Fruit fly (Drosophila melanogaster) whole organism, wandering third instar larva: ENCODE measurements around the gene spz5.

Source experiments
- Abd-B ChIP-seq: fragments of >200 bp; optimal IDR thresholded peaks from 2 replicates; lab custom pipeline; 2017; ENCODE audit warnings: missing biosample characterization, missing genetic modification characterization
- CG32264 ChIP-seq: fragments of 200-800 bp; sonication (Bioruptor generic); optimal IDR thresholded peaks from 2 replicates; lab custom pipeline; 2016; ENCODE audit warnings: missing biosample characterization, missing genetic modification characterization
- CG9705 ChIP-seq: fragments of 200-800 bp; sonication (Bioruptor generic); optimal IDR thresholded peaks from 2 replicates; lab custom pipeline; 2018; ENCODE audit warnings: missing biosample characterization, mild to moderate bottlenecking, missing genetic modification characterization
- CrebA ChIP-seq: fragments of 200-800 bp; sonication (Bioruptor generic); optimal IDR thresholded peaks from 2 replicates; lab custom pipeline; 2016; ENCODE audit warnings: missing biosample characterization, mild to moderate bottlenecking, missing genetic modification characterization, borderline replicate concordance
- Dfd ChIP-seq: fragments of >200 bp; optimal IDR thresholded peaks from 2 replicates; lab custom pipeline; 2017; ENCODE audit warnings: missing biosample characterization, missing genetic modification characterization
- Dif ChIP-seq: fragments of 200-275, 200-300 bp; sonication (Bioruptor generic); optimal IDR thresholded peaks from 2 replicates; lab custom pipeline; 2018; ENCODE audit warnings: missing biosample characterization, missing genetic modification characterization; ENCODE audit not compliant: partially characterized antibody
- GATAd ChIP-seq: sonication (Bioruptor generic); optimal IDR thresholded peaks from 2 replicates; lab custom pipeline; 2016; ENCODE audit warnings: missing biosample characterization, missing genetic modification characterization
- HLH106 ChIP-seq: fragments of 200-800 bp; optimal IDR thresholded peaks from 3 replicates; lab custom pipeline; 2019; ENCODE audit warnings: missing biosample characterization, mild to moderate bottlenecking, missing genetic modification characterization, moderate library complexity
- Hnf4 ChIP-seq: fragments of 200-800 bp; sonication (Bioruptor generic); optimal IDR thresholded peaks from 2 replicates; lab custom pipeline; 2016; ENCODE audit warnings: missing biosample characterization, mild to moderate bottlenecking, missing genetic modification characterization
- Hr78 ChIP-seq: fragments of >200 bp; optimal IDR thresholded peaks from 2 replicates; lab custom pipeline; 2017; ENCODE audit warnings: missing biosample characterization, missing genetic modification characterization
- Hr83 ChIP-seq: fragments of 200-300 bp; sonication (Bioruptor generic); optimal IDR thresholded peaks from 2 replicates; lab custom pipeline; 2016; ENCODE audit warnings: missing biosample characterization, mild to moderate bottlenecking, missing genetic modification characterization, moderate library complexity; ENCODE audit not compliant: poor library complexity, severe bottlenecking
- Jra ChIP-seq: sonication (Bioruptor generic); optimal IDR thresholded peaks from 2 replicates; lab custom pipeline; 2016; ENCODE audit warnings: missing biosample characterization, missing genetic modification characterization
- Mio ChIP-seq: sonication (Bioruptor generic); optimal IDR thresholded peaks from 2 replicates; lab custom pipeline; 2016; ENCODE audit warnings: missing biosample characterization, missing genetic modification characterization
- Myc ChIP-seq: fragments of >200 bp; optimal IDR thresholded peaks from 2 replicates; lab custom pipeline; 2017
- N ChIP-seq: fragments of >200 bp; optimal IDR thresholded peaks from 2 replicates; lab custom pipeline; 2018; ENCODE audit warnings: missing biosample characterization, missing external identifiers, missing genetic modification characterization
- OdsH ChIP-seq: fragments of 200-800 bp; sonication (Bioruptor generic); optimal IDR thresholded peaks from 2 replicates; lab custom pipeline; 2016; ENCODE audit warnings: missing biosample characterization, mild to moderate bottlenecking, missing genetic modification characterization
- Rel ChIP-seq, 2 experiments: fragments of 200-800 bp; sonication (Bioruptor generic) in 1 of 2; optimal IDR thresholded peaks; 2 replicates in 1 of 2; 3 replicates in 1 of 2; lab custom pipeline; 2016 to 2019; ENCODE audit warnings: mild to moderate bottlenecking in 2 of 2, missing biosample characterization in 2 of 2, missing genetic modification characterization in 2 of 2, moderate library complexity in 1 of 2
- Sp1 ChIP-seq: fragments of 200-800 bp; sonication (Bioruptor generic); optimal IDR thresholded peaks from 3 replicates; lab custom pipeline; 2019; ENCODE audit warnings: missing biosample characterization, mild to moderate bottlenecking, missing genetic modification characterization, moderate library complexity
- Vsx2 ChIP-seq: fragments of 200-300, 225-300 bp; sonication (Bioruptor generic); optimal IDR thresholded peaks from 2 replicates; lab custom pipeline; 2018; ENCODE audit warnings: missing biosample characterization, missing genetic modification characterization; ENCODE audit not compliant: partially characterized antibody
- br ChIP-seq: fragments of 200-800 bp; sonication (Bioruptor generic); optimal IDR thresholded peaks from 2 replicates; lab custom pipeline; 2016; ENCODE audit warnings: missing biosample characterization, missing genetic modification characterization
- brk ChIP-seq: fragments of 200-800 bp; sonication (Bioruptor generic); optimal IDR thresholded peaks from 2 replicates; lab custom pipeline; 2016; ENCODE audit warnings: missing biosample characterization, mild to moderate bottlenecking, missing genetic modification characterization
- dl ChIP-seq, 2 experiments: fragments of 175-275, 200-275 bp in 1 of 2; fragments of 200-275 bp in 1 of 2; sonication (Bioruptor generic); optimal IDR thresholded peaks; lab custom pipeline; 2018; ENCODE audit warnings: mild to moderate bottlenecking in 2 of 2, missing biosample characterization in 2 of 2, missing genetic modification characterization in 2 of 2, moderate library complexity in 2 of 2; ENCODE audit not compliant: partially characterized antibody in 2 of 2, insufficient read depth in 1 of 2
- dmrt93B ChIP-seq: fragments of 200-800 bp; sonication (Bioruptor generic); optimal IDR thresholded peaks from 2 replicates; lab custom pipeline; 2018; ENCODE audit warnings: missing biosample characterization, mild to moderate bottlenecking, missing genetic modification characterization
- dsf ChIP-seq: sonication (Bioruptor generic); optimal IDR thresholded peaks from 2 replicates; lab custom pipeline; 2016; ENCODE audit warnings: missing biosample characterization, missing genetic modification characterization, borderline replicate concordance
- ey ChIP-seq: fragments of 200-800 bp; sonication (Bioruptor generic); optimal IDR thresholded peaks from 2 replicates; lab custom pipeline; 2016; ENCODE audit warnings: missing biosample characterization, missing genetic modification characterization
- foxo ChIP-seq, 2 experiments: fragments of 200-800 bp; sonication (Bioruptor generic); optimal IDR thresholded peaks; 2 replicates in 1 of 2; 3 replicates in 1 of 2; lab custom pipeline; 2016 to 2017; ENCODE audit warnings: missing biosample characterization in 2 of 2, missing genetic modification characterization in 2 of 2
- fru ChIP-seq: fragments of 200-800 bp; sonication (Bioruptor generic); optimal IDR thresholded peaks from 3 replicates; lab custom pipeline; 2016; ENCODE audit warnings: missing biosample characterization, mild to moderate bottlenecking, missing genetic modification characterization
- h ChIP-seq: fragments of 200-800 bp; sonication (Bioruptor generic); optimal IDR thresholded peaks from 3 replicates; lab custom pipeline; 2016; ENCODE audit warnings: missing biosample characterization, mild to moderate bottlenecking, missing genetic modification characterization
- jim ChIP-seq: fragments of 175-275, 200-325 bp; sonication (Bioruptor generic); optimal IDR thresholded peaks from 2 replicates; lab custom pipeline; 2016; ENCODE audit warnings: missing biosample characterization, mild to moderate bottlenecking, missing genetic modification characterization
- lola ChIP-seq: fragments of >200 bp; optimal IDR thresholded peaks from 2 replicates; lab custom pipeline; 2017; ENCODE audit warnings: missing biosample characterization, missing genetic modification characterization
- pan ChIP-seq: fragments of >200 bp; optimal IDR thresholded peaks from 2 replicates; lab custom pipeline; 2017
- psq ChIP-seq: fragments of 200-800 bp; sonication (Bioruptor generic); optimal IDR thresholded peaks from 3 replicates; lab custom pipeline; 2017; ENCODE audit warnings: missing biosample characterization, mild to moderate bottlenecking, missing genetic modification characterization, moderate library complexity
- rgr ChIP-seq: fragments of 200-800 bp; sonication (Bioruptor generic); optimal IDR thresholded peaks from 3 replicates; lab custom pipeline; 2016; ENCODE audit warnings: missing biosample characterization, mild to moderate bottlenecking, missing genetic modification characterization
- sage ChIP-seq: fragments of 200-800 bp; sonication (Bioruptor generic); optimal IDR thresholded peaks from 2 replicates; lab custom pipeline; 2016; ENCODE audit warnings: missing biosample characterization, mild to moderate bottlenecking, missing genetic modification characterization
- sv ChIP-seq: fragments of 200-800 bp; sonication (Bioruptor generic); optimal IDR thresholded peaks from 3 replicates; lab custom pipeline; 2016; ENCODE audit warnings: missing biosample characterization, missing genetic modification characterization
- tai ChIP-seq: sonication (Bioruptor generic); optimal IDR thresholded peaks from 2 replicates; lab custom pipeline; 2016; ENCODE audit warnings: missing biosample characterization, missing genetic modification characterization
- usp ChIP-seq: fragments of >200 bp; optimal IDR thresholded peaks from 2 replicates; lab custom pipeline; 2017; ENCODE audit warnings: missing biosample characterization, missing genetic modification characterization
- woc ChIP-seq: sonication (Bioruptor generic); optimal IDR thresholded peaks from 2 replicates; lab custom pipeline; 2016; ENCODE audit warnings: missing biosample characterization, mild to moderate bottlenecking, missing genetic modification characterization

Gene spz5

DNA sequence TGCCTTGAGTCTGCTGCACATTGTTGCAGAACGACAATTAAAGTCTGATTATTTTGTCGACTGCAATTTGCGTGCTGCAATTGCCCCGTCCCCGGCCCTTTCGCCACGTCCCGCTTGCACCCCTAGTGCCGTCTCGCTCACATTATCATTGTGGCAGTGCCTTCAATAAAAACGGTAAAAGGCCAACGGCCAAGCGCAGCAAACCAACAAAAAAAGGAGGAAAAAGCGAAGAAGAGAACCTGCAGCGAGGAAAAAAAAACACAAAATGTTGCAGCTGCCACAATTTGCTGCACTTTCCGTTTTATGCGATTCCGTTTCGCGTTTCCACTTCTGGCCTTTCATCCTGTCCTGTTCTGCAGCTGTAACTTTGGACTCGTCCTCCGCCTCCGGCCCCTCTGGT lies 17.9 kb downstream of the spz5 start:
- peak; percentile 66 for TF ChIP-seq psq (GFP tag; lab: Kevin White, UChicago)
- TF ChIP-seq GATAd: no peak
- TF ChIP-seq Rel (GFP tag; optimal IDR thresholded peaks at IDR 0.05; lab: Kevin White, UChicago): peak; percentile 23
- no peak for TF ChIP-seq Rel (tag; optimal IDR thresholded peaks at IDR 0.05; lab: Kevin White, UChicago)
- TF ChIP-seq Sp1 (GFP tag; lab: Kevin White, UChicago): no peak
- TF ChIP-seq Hnf4: no peak
- no peak for TF ChIP-seq OdsH (GFP tag; lab: Kevin White, UChicago)

dm6 chr3L:2873059-2873458 lies 18.9 kb downstream of the spz5 start:
- peak; percentile 10 for TF ChIP-seq sage
- TF ChIP-seq HLH106: peak; percentile 16
- no peak for TF ChIP-seq sv (GFP tag; lab: Kevin White, UChicago)
- TF ChIP-seq psq (GFP tag; lab: Kevin White, UChicago): peak; percentile 5
- peak; percentile 67 for TF ChIP-seq Sp1 (GFP tag; lab: Kevin White, UChicago)
- no peak for TF ChIP-seq Hr83 (GFP tag; lab: Kevin White, UChicago)
- peak; percentile 73 for TF ChIP-seq Rel (GFP tag; optimal IDR thresholded peaks at IDR 0.05; lab: Kevin White, UChicago)
- no peak for TF ChIP-seq Rel (tag; optimal IDR thresholded peaks at IDR 0.05; lab: Kevin White, UChicago)
- TF ChIP-seq CG9705 (GFP tag; lab: Kevin White, UChicago): no peak

dm6 chr3L:2871155-2871554 lies 20.8 kb downstream of the spz5 start:
- peak; percentile 96 for TF ChIP-seq Dfd
- TF ChIP-seq Dif (GFP tag; lab: Kevin White, UChicago): no peak

DNA sequence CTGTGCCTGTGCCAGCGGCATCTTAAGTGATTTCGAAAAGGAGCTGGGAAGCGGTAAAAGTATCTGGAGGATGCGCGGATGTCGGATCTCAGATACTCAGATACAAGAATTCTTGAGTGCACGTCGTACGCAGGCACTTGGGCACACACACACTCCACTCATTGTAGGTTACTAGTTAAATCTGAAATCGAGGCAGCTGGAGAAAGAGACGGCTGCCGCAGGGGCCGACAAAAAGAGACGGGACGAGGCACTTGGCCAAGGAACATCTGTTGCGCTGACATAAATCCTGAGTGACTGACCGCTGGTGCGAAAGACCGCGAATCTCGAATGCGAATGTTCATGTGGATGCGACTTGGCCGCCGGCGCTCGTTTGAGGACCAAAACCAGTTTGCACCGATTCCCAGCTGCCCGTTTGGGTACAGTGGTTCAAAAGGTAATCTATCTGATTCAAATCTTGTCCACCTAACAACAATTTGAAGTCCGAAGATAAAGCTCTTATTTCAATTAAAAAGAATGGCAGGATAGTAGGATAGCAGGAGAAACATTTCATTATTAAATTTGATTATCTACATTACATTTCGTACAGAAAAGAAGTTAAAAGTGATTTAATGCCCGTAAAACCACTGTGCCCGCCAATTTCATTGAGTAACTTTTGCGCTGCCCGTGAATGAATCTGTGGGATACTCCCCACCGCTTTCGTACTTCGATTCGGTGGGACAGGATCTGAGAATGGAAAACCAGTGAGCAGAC lies 23.1 kb downstream of the spz5 start:
- TF ChIP-seq CG9705 (GFP tag; lab: Kevin White, UChicago) (peak; percentile 48), h (GFP tag; lab: Kevin White, UChicago) (peak; percentile 85), fru (peak; percentile 90), rgr (peak; percentile 80), brk (GFP tag; lab: Kevin White, UChicago) (peak; percentile 56), dsf (GFP tag; lab: Kevin White, UChicago) (peak; percentile 22), psq (GFP tag; lab: Kevin White, UChicago) (peak; percentile 78), Jra (peak; percentile 53), CrebA (GFP tag; lab: Kevin White, UChicago) (peak; percentile 43), Sp1 (GFP tag; lab: Kevin White, UChicago) (peak; percentile 76), dl (GFP tag; optimal IDR thresholded peaks at IDR 0.05; lab: Kevin White, UChicago; ENCODE audit: insufficient read depth in 1 of 2, partially characterized antibody in 2 of 2) (no peak), CG32264 (GFP tag; lab: Kevin White, UChicago) (peak; percentile 1), br (GFP tag; lab: Kevin White, UChicago) (peak; percentile 87), lola (GFP tag; lab: Kevin White, UChicago) (no peak), Myc (no peak), dmrt93B (GFP tag; lab: Kevin White, UChicago) (peak; percentile 33), tai (GFP tag; lab: Kevin White, UChicago) (peak; percentile 20), woc (GFP tag; lab: Kevin White, UChicago) (peak; percentile 84), Vsx2 (no peak), Dfd (no peak), sage (peak; percentile 33), usp (GFP tag; lab: Kevin White, UChicago) (no peak), Rel (GFP tag; optimal IDR thresholded peaks at IDR 0.05; lab: Kevin White, UChicago) (no peak), Rel (tag; optimal IDR thresholded peaks at IDR 0.05; lab: Kevin White, UChicago) (no peak), ey (GFP tag; lab: Kevin White, UChicago) (peak; percentile 77), GATAd (no peak), jim (GFP tag; lab: Kevin White, UChicago) (no peak), N (GFP tag; lab: Kevin White, UChicago) (no peak), Hr83 (GFP tag; lab: Kevin White, UChicago) (no peak), foxo (GFP tag; optimal IDR thresholded peaks at IDR 0.05; lab: Kevin White, UChicago) (peak in 1 of 2 experiments; percentile 90), Dif (GFP tag; lab: Kevin White, UChicago) (no peak), Hr78 (GFP tag; lab: Kevin White, UChicago) (no peak), HLH106 (peak; percentile 77), sv (GFP tag; lab: Kevin White, UChicago) (no peak), Hnf4 (peak; percentile 78), OdsH (GFP tag; lab: Kevin White, UChicago) (peak; percentile 84), Mio (GFP tag; lab: Kevin White, UChicago) (no peak), pan (lab: Kevin White, UChicago) (no peak), Abd-B (GFP tag; lab: Kevin White, UChicago) (no peak)
